Fruit fly (Drosophila melanogaster): ENCODE data around the gene Sema5c.

- TF ChIP-seq woc (GFP tag; optimal IDR thresholded peaks at IDR 0.05) = no peak
- no peak for TF ChIP-seq h (GFP tag; optimal IDR thresholded peaks at IDR 0.05)
- no peak for TF ChIP-seq Myc (optimal IDR thresholded peaks at IDR 0.05)
- TF ChIP-seq pan (optimal IDR thresholded peaks at IDR 0.05) = no peak
- no peak for TF ChIP-seq OdsH (GFP tag; optimal IDR thresholded peaks at IDR 0.05)
- no peak for TF ChIP-seq Sp1 (GFP tag; optimal IDR thresholded peaks at IDR 0.05)
- TF ChIP-seq psq (GFP tag; optimal IDR thresholded peaks at IDR 0.05) = no peak
- TF ChIP-seq br (GFP tag; optimal IDR thresholded peaks at IDR 0.05) = no peak
- TF ChIP-seq fru (GFP tag; optimal IDR thresholded peaks at IDR 0.05) = no peak
- no peak for TF ChIP-seq Hr78 (GFP tag; optimal IDR thresholded peaks at IDR 0.05)
- TF ChIP-seq Dfd (GFP tag; optimal IDR thresholded peaks at IDR 0.05) = no peak
- TF ChIP-seq jim (GFP tag; optimal IDR thresholded peaks at IDR 0.05) = no peak
- no peak for TF ChIP-seq Rel (GFP tag; optimal IDR thresholded peaks at IDR 0.05)
- TF ChIP-seq Rel (tag; optimal IDR thresholded peaks at IDR 0.05) = no peak
Measured at dm6 chr3L:12085691-12086078, 4.1 kb upstream of the Sema5c start.
